Worm (Caenorhabditis elegans): Measurements from ENCODE around the gene asns-2.

Gene asns-2

DNA sequence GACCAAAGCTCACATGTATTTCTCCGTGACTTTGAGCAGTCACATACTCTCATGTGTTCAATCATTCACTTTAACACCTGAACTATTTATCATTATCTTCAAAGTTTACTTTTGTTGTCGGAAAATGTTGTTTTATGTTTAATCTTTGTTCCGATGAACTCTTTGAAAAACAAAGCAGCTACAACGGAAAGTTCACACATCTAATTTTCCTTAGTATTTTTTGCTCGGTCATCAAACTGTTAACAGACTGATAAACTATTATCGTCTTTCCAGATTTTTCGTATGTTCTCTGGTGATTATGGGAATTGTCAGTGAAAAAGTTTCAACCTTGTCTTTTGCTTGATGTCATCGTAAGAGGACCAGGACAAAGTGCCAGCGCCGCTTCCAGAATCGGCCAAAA, 5.2 kb upstream of the asns-2 start:
- TF ChIP-seq elt-2 (tag; optimal IDR thresholded peaks at IDR 0.05) (peak; percentile 73), F16B12.6 (tag; optimal IDR thresholded peaks at IDR 0.05) (no peak), nhr-76 (tag; optimal IDR thresholded peaks at IDR 0.05) (no peak), unc-98 (GFP tag; IDR thresholded peaks at IDR 0.05) (no peak), lsy-2 (tag; optimal IDR thresholded peaks at IDR 0.05) (no peak), nhr-85 (tag) (no peak), hpl-2 (GFP tag; optimal IDR thresholded peaks at IDR 0.05) (no peak), nhr-12 (tag; optimal IDR thresholded peaks at IDR 0.05) (no peak), tbx-2 (tag; optimal IDR thresholded peaks at IDR 0.05) (no peak), nhr-84 (tag; optimal IDR thresholded peaks at IDR 0.05) (no peak), ceh-8 (GFP tag; optimal IDR thresholded peaks at IDR 0.05) (no peak), hlh-17 (GFP tag; optimal IDR thresholded peaks at IDR 0.05; ENCODE audit: borderline replicate concordance) (no peak), isw-1 (GFP tag; IDR thresholded peaks at IDR 0.05) (no peak), ceh-90 (tag; optimal IDR thresholded peaks at IDR 0.05) (no peak), Y116A8C.19 (tag; optimal IDR thresholded peaks at IDR 0.05; ENCODE audit: borderline replicate concordance) (no peak), ceh-88 (GFP tag; IDR thresholded peaks at IDR 0.05) (no peak), jun-1 (tag; optimal IDR thresholded peaks at IDR 0.05) (no peak), nhr-90 (tag; optimal IDR thresholded peaks at IDR 0.05; ENCODE audit: poor library complexity) (peak; percentile 7), aha-1 (tag; optimal IDR thresholded peaks at IDR 0.05) (no peak), ama-1 (optimal IDR thresholded peaks at IDR 0.05) (no peak), nhr-71 (tag; optimal IDR thresholded peaks at IDR 0.05) (peak; percentile 32)

- TF ChIP-seq efl-1 (optimal IDR thresholded peaks at IDR 0.05) = no peak
- peak in 1 of 2 experiments; percentile 71 for TF ChIP-seq efl-1 (GFP tag; optimal IDR thresholded peaks at IDR 0.05 in 1 of 2)
- TF ChIP-seq lin-14 (GFP tag; optimal IDR thresholded peaks at IDR 0.05) = peak; percentile 51
- peak; percentile 14 for TF ChIP-seq snu-23 (GFP tag; optimal IDR thresholded peaks at IDR 0.05)
- TF ChIP-seq blmp-1 (tag; optimal IDR thresholded peaks at IDR 0.05) = peak; percentile 40
- TF ChIP-seq lin-35 (GFP tag; optimal IDR thresholded peaks at IDR 0.05) = peak in 1 of 2 experiments; percentile 21
- TF ChIP-seq F16B12.6 (tag; optimal IDR thresholded peaks at IDR 0.05) = no peak
- TF ChIP-seq C04F5.9 (tag; optimal IDR thresholded peaks at IDR 0.05) = no peak
- TF ChIP-seq nhr-20 (tag; optimal IDR thresholded peaks at IDR 0.05) = peak; percentile 62
- TF ChIP-seq nhr-47 (tag; optimal IDR thresholded peaks at IDR 0.05) = no peak
- TF ChIP-seq fkh-10 (GFP tag; optimal IDR thresholded peaks at IDR 0.05) = no peak
- TF ChIP-seq lsy-2 (tag; optimal IDR thresholded peaks at IDR 0.05) = peak in 1 of 2 experiments; percentile 56
- peak; percentile 32 for TF ChIP-seq nhr-71 (tag; optimal IDR thresholded peaks at IDR 0.05)
- TF ChIP-seq elt-3 (tag; optimal IDR thresholded peaks at IDR 0.05) = peak in 2 of 6 experiments; percentile 48 to 88
Measured at ce11 chrX:8754285-8754795, 3.6 kb upstream of the asns-2 start.

DNA sequence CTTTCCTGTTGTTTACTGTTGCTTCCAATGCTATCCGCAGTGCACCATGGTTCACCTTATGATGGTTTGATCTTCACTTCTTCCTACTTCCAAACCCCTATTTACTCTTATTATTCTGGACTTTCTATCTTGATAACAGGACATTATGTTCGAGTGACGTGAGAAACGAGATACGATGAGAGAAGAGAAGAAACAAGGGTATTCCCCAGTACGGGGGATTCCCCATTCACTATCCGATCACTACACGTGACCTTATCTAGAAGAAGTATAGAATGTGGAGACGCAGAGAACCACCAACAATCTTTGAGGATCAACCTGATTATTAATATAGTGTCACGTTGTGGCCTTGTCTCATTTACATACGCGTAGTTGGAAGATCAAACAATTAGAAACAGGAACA, 1.8 kb upstream of the asns-2 start:
- TF ChIP-seq rnt-1 (tag; optimal IDR thresholded peaks at IDR 0.05) = no peak
- peak; percentile 52 for TF ChIP-seq lin-14 (GFP tag; optimal IDR thresholded peaks at IDR 0.05)
- no peak for TF ChIP-seq lin-13 (GFP tag; optimal IDR thresholded peaks at IDR 0.05)
- peak in 1 of 2 experiments; percentile 19 for TF ChIP-seq lin-35 (GFP tag; optimal IDR thresholded peaks at IDR 0.05)
- peak in 1 of 2 experiments; percentile 27 for TF ChIP-seq lsy-2 (tag; optimal IDR thresholded peaks at IDR 0.05)
- peak; percentile 60 for TF ChIP-seq nhr-20 (tag; optimal IDR thresholded peaks at IDR 0.05)
- no peak for TF ChIP-seq mab-9 (GFP tag; IDR thresholded peaks at IDR 0.05)
- TF ChIP-seq nhr-71 (tag; optimal IDR thresholded peaks at IDR 0.05) = peak; percentile 58
- peak in 1 of 2 experiments; percentile 61 for TF ChIP-seq mdl-1 (tag; optimal IDR thresholded peaks at IDR 0.05)
- TF ChIP-seq nhr-85 (tag) = peak; percentile 90
- TF ChIP-seq hlh-17 (GFP tag; optimal IDR thresholded peaks at IDR 0.05; ENCODE audit: borderline replicate concordance) = no peak
- peak in 3 of 6 experiments; percentile 13 to 93 (median 75) for TF ChIP-seq elt-3 (tag; optimal IDR thresholded peaks at IDR 0.05)
- TF ChIP-seq lin-39 (tag; optimal IDR thresholded peaks at IDR 0.05) = no peak
- TF ChIP-seq C16A3.4 (tag; optimal IDR thresholded peaks at IDR 0.05) = peak; percentile 21
- TF ChIP-seq snu-23 (GFP tag; optimal IDR thresholded peaks at IDR 0.05) = peak; percentile 36
- peak; percentile 13 for TF ChIP-seq tbx-2 (tag; optimal IDR thresholded peaks at IDR 0.05)
- TF ChIP-seq nhr-19 (GFP tag; conservative IDR thresholded peaks at IDR 0.05) = peak; percentile 25
- peak; percentile 11 for TF ChIP-seq ztf-4 (tag; optimal IDR thresholded peaks at IDR 0.05)
- TF ChIP-seq blmp-1 (tag; optimal IDR thresholded peaks at IDR 0.05) = peak; percentile 89
- no peak for TF ChIP-seq grh-1 (GFP tag; IDR thresholded peaks at IDR 0.05)
- TF ChIP-seq mep-1 (tag; optimal IDR thresholded peaks at IDR 0.05) = peak; percentile 4
- no peak for TF ChIP-seq vab-15 (tag; optimal IDR thresholded peaks at IDR 0.05)
- peak; percentile 20 for TF ChIP-seq nhr-90 (tag; optimal IDR thresholded peaks at IDR 0.05; ENCODE audit: poor library complexity)
- no peak for TF ChIP-seq nhr-84 (tag; optimal IDR thresholded peaks at IDR 0.05)
